Fruit fly (Drosophila melanogaster) whole organism, prepupa: Measurements from ENCODE around the gene CG42537.
A peak's percentile ranks its signal among the peaks of the same experiment; 100 is the strongest.

Experiments used
- Blimp-1 ChIP-seq: fragments of 200-800 bp; sonication (Bioruptor generic); optimal IDR thresholded peaks from 3 replicates; lab custom pipeline; 2017; ENCODE audit warnings: missing biosample characterization, missing genetic modification characterization, mild to moderate bottlenecking, moderate library complexity, missing genetic modification reagents
- CG10631 ChIP-seq: fragments of 200-800 bp; sonication (Bioruptor generic); optimal IDR thresholded peaks from 2 replicates; lab custom pipeline; 2016; ENCODE audit warnings: missing biosample characterization, missing genetic modification characterization
- CG10669 ChIP-seq: fragments of 200-800 bp; sonication (Bioruptor generic); optimal IDR thresholded peaks from 3 replicates; lab custom pipeline; 2018; ENCODE audit warnings: missing biosample characterization, mild to moderate bottlenecking, missing genetic modification characterization, moderate library complexity
- CG15336 ChIP-seq: fragments of 200-800 bp; sonication (Bioruptor generic); IDR thresholded peaks from 2 replicates; pipeline ENCODE4 v1.3.6; 2022; ENCODE audit warnings: missing biosample characterization, missing genetic modification characterization
- CG1621 ChIP-seq: fragments of 200-800 bp; sonication (Bioruptor generic); optimal IDR thresholded peaks from 3 replicates; lab custom pipeline; 2018; ENCODE audit warnings: missing biosample characterization, mild to moderate bottlenecking, missing genetic modification characterization
- CG16779 ChIP-seq: fragments of 200-800 bp; sonication (Bioruptor generic); optimal IDR thresholded peaks from 3 replicates; lab custom pipeline; 2017; ENCODE audit warnings: missing biosample characterization, mild to moderate bottlenecking, missing genetic modification characterization
- CG3032 ChIP-seq: fragments of 200-800 bp; optimal IDR thresholded peaks from 2 replicates; lab custom pipeline; 2019; ENCODE audit warnings: missing biosample characterization, mild to moderate bottlenecking, missing genetic modification characterization, moderate library complexity
- CG31627 ChIP-seq: fragments of 200-800 bp; sonication (Bioruptor generic); optimal IDR thresholded peaks from 3 replicates; lab custom pipeline; 2016; ENCODE audit warnings: missing biosample characterization, missing genetic modification characterization
- CG32006 ChIP-seq: fragments of 200-800 bp; sonication (Bioruptor generic); optimal IDR thresholded peaks from 3 replicates; lab custom pipeline; 2017; ENCODE audit warnings: missing biosample characterization, mild to moderate bottlenecking, missing genetic modification characterization
- CG34406 ChIP-seq: fragments of 200-800 bp; sonication (Bioruptor generic); optimal IDR thresholded peaks from 3 replicates; lab custom pipeline; 2016; ENCODE audit warnings: missing biosample characterization, missing genetic modification characterization
- CG3919 ChIP-seq: fragments of 200-800 bp; sonication (Bioruptor generic); optimal IDR thresholded peaks from 3 replicates; lab custom pipeline; 2016; ENCODE audit warnings: missing biosample characterization, missing genetic modification characterization
- CG4318 ChIP-seq: fragments of 200-800 bp; sonication (Bioruptor generic); optimal IDR thresholded peaks from 3 replicates; lab custom pipeline; 2017; ENCODE audit warnings: missing biosample characterization, mild to moderate bottlenecking, missing genetic modification characterization
- CG6163 ChIP-seq: fragments of 200-800 bp; sonication (Bioruptor generic); IDR thresholded peaks from 3 replicates; pipeline ENCODE4 v1.3.6; 2022; ENCODE audit warnings: missing biosample characterization, missing genetic modification characterization
- CG6276 ChIP-seq: fragments of 200-800 bp; sonication (Bioruptor generic); optimal IDR thresholded peaks from 2 replicates; lab custom pipeline; 2017; ENCODE audit warnings: missing biosample characterization, mild to moderate bottlenecking, missing genetic modification characterization
- CG6792 ChIP-seq: fragments of 200-800 bp; sonication (Bioruptor generic); optimal IDR thresholded peaks from 3 replicates; lab custom pipeline; 2016; ENCODE audit warnings: missing biosample characterization, missing genetic modification characterization
- CG6808 ChIP-seq: fragments of 200-800 bp; sonication (Bioruptor generic); optimal IDR thresholded peaks from 3 replicates; lab custom pipeline; 2017; ENCODE audit warnings: missing biosample characterization, missing genetic modification characterization, mild to moderate bottlenecking, moderate library complexity, missing genetic modification reagents
- CG6854 ChIP-seq: fragments of 200-800 bp; sonication (Bioruptor generic); optimal IDR thresholded peaks from 2 replicates; lab custom pipeline; 2017; ENCODE audit warnings: missing biosample characterization, mild to moderate bottlenecking, missing genetic modification characterization
- CG8119 ChIP-seq: fragments of 200-800 bp; sonication (Bioruptor generic); IDR thresholded peaks from 3 replicates; pipeline ENCODE4 v1.3.6; 2022; ENCODE audit warnings: missing biosample characterization, missing genetic modification characterization
- CG8319 ChIP-seq: fragments of 200-800 bp; sonication (Bioruptor generic); optimal IDR thresholded peaks from 3 replicates; lab custom pipeline; 2016; ENCODE audit warnings: missing biosample characterization, missing genetic modification characterization
- CG8632 ChIP-seq: fragments of 200-800 bp; sonication (Bioruptor generic); optimal IDR thresholded peaks from 3 replicates; lab custom pipeline; 2016; ENCODE audit warnings: missing biosample characterization, missing genetic modification characterization
- CG9139 ChIP-seq: fragments of 200-800 bp; sonication (Bioruptor generic); optimal IDR thresholded peaks from 3 replicates; lab custom pipeline; 2017; ENCODE audit warnings: missing biosample characterization, mild to moderate bottlenecking, missing genetic modification characterization
- Eip75B ChIP-seq: fragments of 200-800 bp; sonication (Bioruptor generic); optimal IDR thresholded peaks from 3 replicates; lab custom pipeline; 2016; ENCODE audit warnings: missing biosample characterization, missing genetic modification characterization
- Eip78C ChIP-seq: fragments of 200-800 bp; sonication (Bioruptor generic); peaks from one replicate; lab custom pipeline; 2016; ENCODE audit warnings: missing biosample characterization, missing genetic modification characterization
- Eip93F ChIP-seq: fragments of 200-800 bp; sonication (Bioruptor generic); optimal IDR thresholded peaks from 2 replicates; lab custom pipeline; 2016; ENCODE audit warnings: missing biosample characterization, mild to moderate bottlenecking, missing genetic modification characterization
- Ets21C ChIP-seq: fragments of 200-800 bp; sonication (Bioruptor generic); optimal IDR thresholded peaks from 3 replicates; lab custom pipeline; 2016; ENCODE audit warnings: missing biosample characterization, missing genetic modification characterization
- Ets96B ChIP-seq: fragments of 200-800 bp; optimal IDR thresholded peaks from 2 replicates; lab custom pipeline; 2019; ENCODE audit warnings: missing biosample characterization, mild to moderate bottlenecking, missing genetic modification characterization, moderate library complexity
- Gug ChIP-seq: fragments of 200-800 bp; sonication (Bioruptor generic); IDR thresholded peaks from 2 replicates; pipeline ENCODE4 v1.3.6; 2022; ENCODE audit warnings: missing biosample characterization, missing genetic modification characterization
- Hr39 ChIP-seq: fragments of 200-800 bp; sonication (Bioruptor generic); optimal IDR thresholded peaks from 2 replicates; lab custom pipeline; 2016; ENCODE audit warnings: missing biosample characterization, missing genetic modification characterization
- Hr4 ChIP-seq: fragments of 200-800 bp; sonication (Bioruptor generic); optimal IDR thresholded peaks from 3 replicates; lab custom pipeline; 2016; ENCODE audit warnings: missing biosample characterization, missing genetic modification characterization
- Lpt ChIP-seq: fragments of 200-800 bp; sonication (Bioruptor generic); optimal IDR thresholded peaks from 3 replicates; lab custom pipeline; 2016; ENCODE audit warnings: missing biosample characterization, missing genetic modification characterization
- Met ChIP-seq: fragments of 200-800 bp; sonication (Bioruptor generic); optimal IDR thresholded peaks from 3 replicates; lab custom pipeline; 2016; ENCODE audit warnings: missing biosample characterization, missing genetic modification characterization
- OdsH ChIP-seq: fragments of 200-800 bp; sonication (Bioruptor generic); optimal IDR thresholded peaks from 3 replicates; lab custom pipeline; 2016; ENCODE audit warnings: missing biosample characterization, missing genetic modification characterization
- Smox ChIP-seq: fragments of 200-800 bp; sonication (Bioruptor generic); optimal IDR thresholded peaks from 3 replicates; lab custom pipeline; 2016; ENCODE audit warnings: missing biosample characterization, missing genetic modification characterization
- Sox14 ChIP-seq: fragments of 200-800 bp; sonication (Bioruptor generic); optimal IDR thresholded peaks from 3 replicates; lab custom pipeline; 2016; ENCODE audit warnings: missing biosample characterization, missing genetic modification characterization
- Sox15 ChIP-seq: fragments of 200-800 bp; sonication (Bioruptor generic); optimal IDR thresholded peaks from 3 replicates; lab custom pipeline; 2016; ENCODE audit warnings: missing biosample characterization, missing genetic modification characterization
- achi ChIP-seq: fragments of 200-800 bp; sonication (Bioruptor generic); optimal IDR thresholded peaks from 3 replicates; lab custom pipeline; 2016; ENCODE audit warnings: missing biosample characterization, missing genetic modification characterization
- acj6 ChIP-seq: fragments of 200-800 bp; sonication (Bioruptor generic); optimal IDR thresholded peaks from 3 replicates; lab custom pipeline; 2016; ENCODE audit warnings: missing biosample characterization, missing genetic modification characterization
- cyc ChIP-seq: fragments of 200-800 bp; sonication (Bioruptor generic); optimal IDR thresholded peaks from 3 replicates; lab custom pipeline; 2016; ENCODE audit warnings: missing biosample characterization, missing genetic modification characterization
- dac ChIP-seq: fragments of 200-800 bp; sonication (Bioruptor generic); optimal IDR thresholded peaks from 2 replicates; lab custom pipeline; 2017; ENCODE audit warnings: missing biosample characterization, mild to moderate bottlenecking, missing genetic modification characterization
- dsx ChIP-seq: fragments of 200-800 bp; optimal IDR thresholded peaks from 3 replicates; lab custom pipeline; 2019; ENCODE audit warnings: missing biosample characterization, mild to moderate bottlenecking, missing genetic modification characterization, moderate library complexity; ENCODE audit not compliant: poor library complexity, severe bottlenecking
- eg ChIP-seq: fragments of 200-800 bp; sonication (Bioruptor generic); IDR thresholded peaks from 3 replicates; pipeline ENCODE4 v1.3.6; 2022; ENCODE audit warnings: missing biosample characterization, missing genetic modification characterization
- esn ChIP-seq: fragments of 200-800 bp; sonication (Bioruptor generic); optimal IDR thresholded peaks from 2 replicates; lab custom pipeline; 2016; ENCODE audit warnings: missing biosample characterization, mild to moderate bottlenecking, missing genetic modification characterization, moderate library complexity
- fd59A ChIP-seq: fragments of 200-800 bp; sonication (Bioruptor generic); optimal IDR thresholded peaks from 2 replicates; lab custom pipeline; 2017; ENCODE audit warnings: missing biosample characterization, mild to moderate bottlenecking, missing genetic modification characterization, missing genetic modification reagents
- fd85E ChIP-seq: fragments of 200-800 bp; sonication (Bioruptor generic); optimal IDR thresholded peaks from 3 replicates; lab custom pipeline; 2016; ENCODE audit warnings: missing biosample characterization, missing genetic modification characterization
- fkh ChIP-seq: fragments of 200-800 bp; sonication (Bioruptor generic); optimal IDR thresholded peaks from 3 replicates; lab custom pipeline; 2017; ENCODE audit warnings: missing biosample characterization, mild to moderate bottlenecking, missing genetic modification characterization, moderate library complexity
- lz ChIP-seq: fragments of 200-800 bp; sonication (Bioruptor generic); optimal IDR thresholded peaks from 3 replicates; lab custom pipeline; 2016; ENCODE audit warnings: missing biosample characterization, missing genetic modification characterization
- net ChIP-seq: fragments of 200-800 bp; sonication (Bioruptor generic); optimal IDR thresholded peaks from 3 replicates; lab custom pipeline; 2016; ENCODE audit warnings: missing biosample characterization, missing genetic modification characterization
- pdm3 ChIP-seq: fragments of 200-800 bp; sonication (Bioruptor generic); optimal IDR thresholded peaks from 3 replicates; lab custom pipeline; 2016; ENCODE audit warnings: missing biosample characterization, missing genetic modification characterization
- salr ChIP-seq, 2 experiments: fragments of 200-800 bp; sonication (Bioruptor generic); optimal IDR thresholded peaks; 3 replicates each; lab custom pipeline; 2016 to 2018; ENCODE audit warnings: missing biosample characterization in 2 of 2, missing genetic modification characterization in 2 of 2, mild to moderate bottlenecking in 1 of 2
- spab ChIP-seq: fragments of 200-800 bp; sonication (Bioruptor generic); optimal IDR thresholded peaks from 2 replicates; lab custom pipeline; 2017; ENCODE audit warnings: missing biosample characterization, mild to moderate bottlenecking, missing genetic modification characterization, missing genetic modification reagents
- ss ChIP-seq, 2 experiments: fragments of 200-800 bp; sonication (Bioruptor generic); optimal IDR thresholded peaks; 2 replicates in 1 of 2; 3 replicates in 1 of 2; lab custom pipeline; 2017 to 2018; ENCODE audit warnings: mild to moderate bottlenecking in 2 of 2, missing biosample characterization in 2 of 2, missing genetic modification characterization in 2 of 2, moderate library complexity in 1 of 2
- svp ChIP-seq: fragments of 200-800 bp; sonication (Bioruptor generic); peaks from one replicate; lab custom pipeline; 2016; ENCODE audit warnings: missing biosample characterization, missing genetic modification characterization
- vri ChIP-seq: fragments of 200-800 bp; sonication (Bioruptor generic); optimal IDR thresholded peaks from 3 replicates; lab custom pipeline; 2016; ENCODE audit warnings: missing biosample characterization, mild to moderate bottlenecking, missing genetic modification characterization

The CG42537 gene

DNA sequence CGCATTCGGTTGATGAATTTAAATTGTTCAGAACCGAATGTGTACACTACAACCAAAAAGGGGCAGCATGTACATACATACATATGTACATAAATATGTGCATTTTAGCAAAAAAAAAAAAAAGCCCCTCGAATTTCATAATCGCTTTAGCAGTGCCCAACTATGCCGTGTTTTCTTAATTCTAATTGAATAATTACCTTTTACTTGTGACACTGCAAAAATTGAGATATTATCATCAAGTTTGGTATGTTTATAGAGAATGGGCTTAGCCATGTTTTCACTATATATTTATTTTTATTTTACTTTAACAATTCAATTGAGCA, 23.9 kb downstream of the CG42537 start:
- TF ChIP-seq dac (GFP tag; lab: Kevin White, UChicago) (no peak), Blimp-1 (no peak), CG6276 (GFP tag; lab: Kevin White, UChicago) (no peak), CG8319 (GFP tag; lab: Kevin White, UChicago) (no peak), esn (GFP tag; lab: Kevin White, UChicago) (peak; percentile 55), fkh (GFP tag; lab: Kevin White, UChicago) (no peak), fd85E (GFP tag; lab: Kevin White, UChicago) (no peak), Eip78C (GFP tag; lab: Kevin White, UChicago) (peak; percentile 55), net (GFP tag; lab: Kevin White, UChicago) (no peak), CG6808 (GFP tag; lab: Kevin White, UChicago) (no peak), CG15336 (GFP tag; lab: Robert Waterston, UW) (no peak), CG6854 (GFP tag; lab: Kevin White, UChicago) (no peak), salr (GFP tag; optimal IDR thresholded peaks at IDR 0.05; lab: Kevin White, UChicago) (no peak), Ets96B (tag; lab: Kevin White, UChicago) (no peak), fd59A (no peak), spab (no peak), CG6163 (GFP tag; lab: Robert Waterston, UW) (no peak), vri (no peak), Gug (no peak), Ets21C (peak; percentile 36), Hr39 (GFP tag; lab: Kevin White, UChicago) (peak; percentile 60), CG8632 (GFP tag; lab: Kevin White, UChicago) (no peak), CG3919 (no peak), CG10631 (peak; percentile 14), Smox (GFP tag; lab: Kevin White, UChicago) (peak; percentile 57), pdm3 (no peak), svp (GFP tag; lab: Kevin White, UChicago) (peak; percentile 81), CG8119 (GFP tag; lab: Robert Waterston, UW) (no peak), dsx (GFP tag; lab: Kevin White, UChicago) (no peak), CG9139 (GFP tag; lab: Kevin White, UChicago) (no peak), lz (GFP tag; lab: Kevin White, UChicago) (peak; percentile 49), Lpt (no peak), OdsH (peak; percentile 6), achi (GFP tag; lab: Kevin White, UChicago) (no peak), Eip75B (GFP tag; lab: Kevin White, UChicago) (no peak), CG3032 (tag; lab: Kevin White, UChicago) (no peak), CG10669 (GFP tag; lab: Kevin White, UChicago) (no peak), Eip93F (GFP tag; lab: Kevin White, UChicago) (no peak), ss (GFP tag; optimal IDR thresholded peaks at IDR 0.05; lab: Kevin White, UChicago) (no peak), Hr4 (GFP tag; lab: Kevin White, UChicago) (no peak), Sox14 (GFP tag; lab: Kevin White, UChicago) (no peak), acj6 (peak; percentile 17), eg (GFP tag; lab: Robert Waterston, UW) (0 out of 3 replicates have a peak, but pooled peaks have one; percentile 25), Met (peak; percentile 74), CG4318 (no peak), CG1621 (tag; lab: Kevin White, UChicago) (no peak), CG31627 (GFP tag; lab: Kevin White, UChicago) (peak; percentile 52), CG16779 (no peak), cyc (peak; percentile 50), CG32006 (GFP tag; lab: Kevin White, UChicago) (peak; percentile 44), CG6792 (no peak), Sox15 (GFP tag; lab: Kevin White, UChicago) (no peak), CG34406 (GFP tag; lab: Kevin White, UChicago) (peak; percentile 19)
